Worm (Caenorhabditis elegans): ENCODE results near the gene bath-31.

bath-31 gene

DNA sequence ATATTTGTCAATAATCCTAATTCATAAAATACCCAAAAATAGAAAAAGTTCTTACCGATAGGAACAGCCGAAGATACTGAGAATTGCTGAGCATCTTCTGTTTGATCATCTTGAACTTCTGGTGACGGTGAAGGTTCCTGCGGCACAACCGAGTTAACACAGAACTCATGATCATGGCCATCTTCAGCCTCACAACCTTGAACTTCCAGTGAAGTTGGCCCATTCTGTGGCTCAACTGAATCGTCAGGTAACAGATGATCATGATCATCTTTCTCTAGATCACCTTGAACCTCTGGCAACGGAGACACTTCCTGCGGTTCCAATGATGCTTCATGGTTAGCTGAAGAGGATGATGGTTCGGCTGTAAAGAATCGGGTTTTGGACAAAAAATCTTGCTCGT, 39.9 kb downstream of the bath-31 start:
- TF ChIP-seq daf-12 (tag; optimal IDR thresholded peaks at IDR 0.05) (no peak), aha-1 (tag) (peak; percentile 32), sdz-12 (GFP tag; optimal IDR thresholded peaks at IDR 0.05) (no peak), unc-62 (GFP tag; optimal IDR thresholded peaks at IDR 0.05 in 1 of 2) (peak in 1 of 2 experiments; percentile 94), unc-62 (tag; optimal IDR thresholded peaks at IDR 0.05) (no peak)

DNA sequence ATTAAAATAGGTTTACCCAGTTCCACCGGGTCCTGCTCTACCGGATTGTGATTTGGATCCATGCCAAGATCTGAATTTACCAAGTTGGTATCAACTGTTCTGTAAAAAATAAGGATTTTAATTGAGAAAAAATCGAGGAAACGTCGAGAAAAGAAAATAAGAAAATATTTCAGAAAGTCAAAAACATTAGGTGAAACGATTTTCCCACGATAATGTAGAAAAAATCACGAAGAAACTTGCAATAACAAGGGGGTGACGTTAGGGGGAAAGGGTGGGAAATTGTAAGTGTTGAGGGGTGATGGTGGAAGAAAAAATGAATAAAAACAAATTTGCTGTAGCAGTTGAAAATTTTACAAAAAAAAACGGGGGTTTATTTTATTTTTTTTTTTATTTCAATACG, 41.4 kb downstream of the bath-31 start, which contains the start of gene T24E12.10:
Gene T24E12.10, minus strand, starts transcription at position 101 of the 400 bp plus-strand sequence.
- TF ChIP-seq Y48G9A.11 (GFP tag; IDR thresholded peaks at IDR 0.05) (no peak), unc-62 (GFP tag; optimal IDR thresholded peaks at IDR 0.05 in 1 of 2) (peak in 1 of 2 experiments; percentile 80), unc-62 (tag; optimal IDR thresholded peaks at IDR 0.05) (no peak)

DNA sequence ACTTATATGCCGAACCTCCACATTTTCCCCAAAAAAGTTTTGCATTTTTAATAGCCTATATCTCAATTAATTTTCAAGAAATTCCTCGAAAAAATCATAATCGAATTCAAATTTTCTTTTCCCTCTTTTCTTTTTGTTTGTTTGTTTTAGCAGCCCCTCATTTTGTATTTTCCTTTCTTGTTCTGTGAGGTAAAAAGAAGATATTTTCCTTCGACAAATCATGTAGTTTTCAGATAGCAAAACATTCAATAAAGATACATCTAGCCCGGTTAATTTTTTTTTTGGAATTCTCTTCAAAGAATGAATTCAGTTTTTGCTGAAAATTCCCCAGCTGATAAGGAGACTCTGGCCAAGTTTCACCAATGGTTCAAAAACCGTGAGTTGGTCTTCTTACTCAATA, 43.9 kb downstream of the bath-31 start, which contains the start of gene T24E12.3:
Gene T24E12.3, plus strand, starts transcription at position 301 of the 400 bp plus-strand sequence.
- TF ChIP-seq rbr-2 (tag; optimal IDR thresholded peaks at IDR 0.05), result no peak
- no peak for TF ChIP-seq set-16 (GFP tag; IDR thresholded peaks at IDR 0.05)
- no peak for TF ChIP-seq nhr-76 (tag; optimal IDR thresholded peaks at IDR 0.05)
- no peak for TF ChIP-seq Y105C5A.15 (GFP tag; IDR thresholded peaks at IDR 0.05)
- TF ChIP-seq madf-9 (GFP tag; conservative IDR thresholded peaks at IDR 0.05), result no peak
- no peak for TF ChIP-seq ZK546.5 (tag; optimal IDR thresholded peaks at IDR 0.05)
- no peak for TF ChIP-seq tra-1 (GFP tag; IDR thresholded peaks at IDR 0.05)
- no peak for TF ChIP-seq mep-1 (tag; optimal IDR thresholded peaks at IDR 0.05)

DNA sequence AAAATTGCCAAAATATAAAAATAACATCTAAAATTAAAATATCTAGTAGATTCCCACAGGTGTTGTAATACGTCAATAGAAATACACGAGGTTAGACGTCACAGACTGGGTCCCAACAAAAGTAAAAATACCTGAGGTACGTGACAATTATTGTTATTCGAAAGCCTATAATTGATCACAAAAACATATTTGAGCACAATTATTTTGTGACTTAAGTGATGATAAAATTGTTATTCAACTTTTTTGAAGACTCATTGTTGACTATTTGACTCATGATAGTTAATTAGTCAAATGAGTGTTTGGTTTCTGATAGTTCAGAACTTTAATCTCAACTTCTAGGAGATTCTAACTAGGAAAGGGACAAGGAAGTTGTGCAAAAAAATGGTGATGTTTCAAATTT, 46.0 kb downstream of the bath-31 start:
- TF ChIP-seq zip-2 (tag; optimal IDR thresholded peaks at IDR 0.05) (no peak), saeg-2 (GFP tag; IDR thresholded peaks at IDR 0.05) (no peak), php-3 (GFP tag; IDR thresholded peaks at IDR 0.05) (no peak), spr-3 (GFP tag; optimal IDR thresholded peaks at IDR 0.05) (no peak), nhr-111 (GFP tag; optimal IDR thresholded peaks at IDR 0.05) (no peak), mxl-2 (GFP tag; conservative IDR thresholded peaks at IDR 0.05) (no peak), ztf-7 (tag; optimal IDR thresholded peaks at IDR 0.05) (no peak), set-16 (GFP tag; IDR thresholded peaks at IDR 0.05) (no peak), daf-12 (tag; optimal IDR thresholded peaks at IDR 0.05) (no peak), tra-1 (GFP tag; IDR thresholded peaks at IDR 0.05) (no peak), snpc-4 (tag; optimal IDR thresholded peaks at IDR 0.05) (no peak), skn-1 (tag; optimal IDR thresholded peaks at IDR 0.05) (no peak), F10B5.3 (tag; optimal IDR thresholded peaks at IDR 0.05) (no peak), ceh-32 (tag; optimal IDR thresholded peaks at IDR 0.05; ENCODE audit: poor library complexity) (no peak), D1046.2 (GFP tag; IDR thresholded peaks at IDR 0.05) (no peak), dpl-1 (GFP tag; optimal IDR thresholded peaks at IDR 0.05) (no peak), Y105C5A.15 (GFP tag; IDR thresholded peaks at IDR 0.05) (no peak), vab-7 (GFP tag; IDR thresholded peaks at IDR 0.05) (no peak), Y75B8A.6 (GFP tag; IDR thresholded peaks at IDR 0.05) (no peak)

DNA sequence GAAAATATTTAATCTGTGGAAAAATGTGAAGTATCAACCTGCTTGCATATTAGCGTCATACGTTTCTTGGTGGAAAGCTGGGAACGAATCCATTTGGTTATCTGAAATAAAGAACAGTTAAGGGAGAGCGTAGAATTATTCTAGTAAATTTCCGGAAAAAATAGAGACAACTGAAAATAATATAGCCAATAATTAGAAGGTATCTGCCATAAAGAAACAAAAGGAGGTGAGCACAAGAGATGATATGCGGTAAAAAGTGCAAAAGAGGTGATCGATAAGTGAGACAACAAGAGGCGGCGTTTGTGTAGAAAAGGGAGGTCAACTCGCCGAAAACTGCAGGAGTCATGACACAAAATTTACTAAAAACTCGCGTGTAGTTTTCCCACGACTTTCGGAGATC, 47.7 kb downstream of the bath-31 start, which contains the start of gene T24E12.11:
Gene T24E12.11, minus strand, starts transcription at position 101 of the 400 bp plus-strand sequence.
- no peak for TF ChIP-seq lin-15B (tag; optimal IDR thresholded peaks at IDR 0.05)
- TF ChIP-seq unc-130 (GFP tag; optimal IDR thresholded peaks at IDR 0.05), result no peak
- TF ChIP-seq arid-1 (GFP tag; conservative IDR thresholded peaks at IDR 0.05), result no peak
- no peak for TF ChIP-seq zfp-3 (GFP tag; conservative IDR thresholded peaks at IDR 0.05)
- no peak for TF ChIP-seq php-3 (GFP tag; IDR thresholded peaks at IDR 0.05)
- TF ChIP-seq F37D6.2 (tag; optimal IDR thresholded peaks at IDR 0.05), result no peak
- no peak for TF ChIP-seq nhr-77 (tag; optimal IDR thresholded peaks at IDR 0.05)
- TF ChIP-seq nhr-11 (tag; optimal IDR thresholded peaks at IDR 0.05), result no peak
- no peak for TF ChIP-seq tra-1 (GFP tag; IDR thresholded peaks at IDR 0.05)
- no peak for TF ChIP-seq sdz-12 (GFP tag; optimal IDR thresholded peaks at IDR 0.05)
- no peak for TF ChIP-seq nhr-42 (GFP tag; IDR thresholded peaks at IDR 0.05)
- TF ChIP-seq ceh-28 (tag; optimal IDR thresholded peaks at IDR 0.05), result no peak
- TF ChIP-seq lin-39 (tag; optimal IDR thresholded peaks at IDR 0.05), result no peak
- TF ChIP-seq jun-1 (tag; optimal IDR thresholded peaks at IDR 0.05), result no peak
